Worm (Caenorhabditis elegans) whole organism, L4 larva: ENCODE data around the gene pmpl-1.
A peak's percentile ranks its signal among the peaks of the same experiment; 100 is the strongest.

Source experiments
- T20F7.1 ChIP-seq: fragments of 200-800 bp; sonication (Bioruptor generic); optimal IDR thresholded peaks from 2 replicates; lab custom pipeline; 2018; ENCODE audit warnings: mild to moderate bottlenecking, missing genetic modification characterization, missing compliant biosample characterization
- Y105C5A.15 ChIP-seq: fragments of 200-800 bp; sonication (Bioruptor generic); IDR thresholded peaks from 2 replicates; pipeline ENCODE4 v1.3.6; 2022; ENCODE audit warnings: missing genetic modification characterization, missing compliant biosample characterization
- Y48G9A.11 ChIP-seq: fragments of 200-800 bp; sonication (Bioruptor generic); IDR thresholded peaks from 2 replicates; pipeline ENCODE4 v1.3.6; 2022; ENCODE audit warnings: missing genetic modification reagents, missing genetic modification characterization, missing compliant biosample characterization
- Y5F2A.4 ChIP-seq: fragments of 200-800 bp; sonication (Bioruptor generic); optimal IDR thresholded peaks from 2 replicates; lab custom pipeline; 2018; ENCODE audit warnings: mild to moderate bottlenecking, missing genetic modification characterization, missing compliant biosample characterization
- Y75B8A.6 ChIP-seq: fragments of 200-800 bp; sonication (Bioruptor generic); IDR thresholded peaks from 2 replicates; pipeline ENCODE4 v1.3.6; 2022; ENCODE audit warnings: missing genetic modification reagents, missing genetic modification characterization, missing compliant biosample characterization
- attf-4 ChIP-seq: sonication (generic microtip); optimal IDR thresholded peaks from 3 replicates; lab custom pipeline; 2017; ENCODE audit warnings: missing biosample characterization, missing genetic modification characterization
- ceh-20 ChIP-seq: fragments of 200-800 bp; sonication (Bioruptor generic); IDR thresholded peaks from 2 replicates; pipeline ENCODE4 v1.3.6; 2022; ENCODE audit warnings: missing genetic modification reagents, missing genetic modification characterization, missing compliant biosample characterization
- cey-2 ChIP-seq: sonication (generic microtip); optimal IDR thresholded peaks from 3 replicates; lab custom pipeline; 2017; ENCODE audit warnings: missing genetic modification characterization, mild to moderate bottlenecking, missing compliant biosample characterization, antibody characterized with exemption, borderline replicate concordance; ENCODE audit not compliant: insufficient read depth
- ctbp-1 ChIP-seq: fragments of 200-800 bp; sonication (Bioruptor generic); IDR thresholded peaks from 2 replicates; pipeline ENCODE4 v1.3.6; 2022; ENCODE audit warnings: missing genetic modification reagents, missing genetic modification characterization, missing compliant biosample characterization
- daf-16 ChIP-seq, 3 experiments: sonication (generic microtip); optimal IDR thresholded peaks; 2 replicates each; lab custom pipeline; 2016 to 2017; ENCODE audit warnings: missing genetic modification characterization in 3 of 3, missing genetic modification reagents in 3 of 3, mild to moderate bottlenecking in 2 of 3, missing compliant biosample characterization in 2 of 3, missing biosample characterization in 1 of 3, moderate library complexity in 1 of 3
- daf-19 ChIP-seq: fragments of 200-800 bp; sonication (Bioruptor generic); conservative IDR thresholded peaks from 2 replicates; pipeline ENCODE4 v1.3.6; 2022; ENCODE audit warnings: missing genetic modification characterization, missing compliant biosample characterization
- dmd-9 ChIP-seq: fragments of 200-800 bp; sonication (Bioruptor generic); IDR thresholded peaks from 2 replicates; pipeline ENCODE4 v1.3.6; 2022; ENCODE audit warnings: missing genetic modification reagents, missing genetic modification characterization, missing compliant biosample characterization
- dpl-1 ChIP-seq: fragments of 150-350 bp; optimal IDR thresholded peaks from 2 replicates; lab custom pipeline; 2014; ENCODE audit warnings: missing biosample characterization, missing genetic modification reagents, missing genetic modification characterization
- dve-1 ChIP-seq: sonication (generic microtip); optimal IDR thresholded peaks from 2 replicates; lab custom pipeline; 2017; ENCODE audit warnings: antibody characterized with exemption, mild to moderate bottlenecking, missing genetic modification characterization, missing compliant biosample characterization; ENCODE audit not compliant: insufficient read depth
- egl-27 ChIP-seq: sonication (generic microtip); optimal IDR thresholded peaks from 3 replicates; lab custom pipeline; 2017; ENCODE audit warnings: missing biosample characterization, missing genetic modification reagents, missing genetic modification characterization
- fkh-10 ChIP-seq: fragments of 150-350 bp; optimal IDR thresholded peaks from 2 replicates; lab custom pipeline; 2014; ENCODE audit warnings: missing biosample characterization, missing genetic modification reagents, missing genetic modification characterization
- hlh-11 ChIP-seq: fragments of 200-800 bp; sonication (Bioruptor generic); optimal IDR thresholded peaks from 2 replicates; lab custom pipeline; 2018; ENCODE audit warnings: mild to moderate bottlenecking, missing genetic modification characterization, missing compliant biosample characterization
- hmg-1.1 ChIP-seq: fragments of 200-800 bp; sonication (Bioruptor generic); IDR thresholded peaks from 2 replicates; pipeline ENCODE4 v1.3.6; 2022; ENCODE audit warnings: missing genetic modification reagents, missing genetic modification characterization, missing compliant biosample characterization
- lin-1 ChIP-seq: fragments of 200-800 bp; sonication (Bioruptor generic); IDR thresholded peaks from 2 replicates; pipeline ENCODE4 v1.3.6; 2022; ENCODE audit warnings: missing genetic modification reagents, missing genetic modification characterization, missing compliant biosample characterization
- lin-13 ChIP-seq: fragments of 150-350 bp; optimal IDR thresholded peaks from 2 replicates; lab custom pipeline; 2014; ENCODE audit warnings: missing biosample characterization, missing genetic modification reagents, missing genetic modification characterization
- lin-29 ChIP-seq: fragments of 200-800 bp; sonication (Bioruptor generic); IDR thresholded peaks from 2 replicates; pipeline ENCODE4 v1.3.6; 2022; ENCODE audit warnings: missing genetic modification reagents, missing genetic modification characterization, missing compliant biosample characterization
- lir-3 ChIP-seq: sonication (generic microtip); optimal IDR thresholded peaks from 2 replicates; lab custom pipeline; 2016; ENCODE audit warnings: mild to moderate bottlenecking, missing genetic modification characterization, missing compliant biosample characterization
- lsy-2 ChIP-seq, 2 experiments: fragments of 150-350 bp in 1 of 2; sonication (generic microtip) in 1 of 2; optimal IDR thresholded peaks; 2 replicates each; lab custom pipeline; 2014 to 2017; ENCODE audit warnings: missing biosample characterization in 2 of 2, missing genetic modification characterization in 2 of 2
- mdl-1 ChIP-seq, 2 experiments: fragments of 150-350 bp in 1 of 2; sonication (generic microtip) in 1 of 2; optimal IDR thresholded peaks; 2 replicates each; lab custom pipeline; 2014 to 2017; ENCODE audit warnings: missing biosample characterization in 2 of 2, missing genetic modification characterization in 2 of 2
- mdt-29 ChIP-seq: fragments of 200-800 bp; sonication (Bioruptor generic); IDR thresholded peaks from 2 replicates; pipeline ENCODE4 v1.3.6; 2022; ENCODE audit warnings: missing genetic modification reagents, missing genetic modification characterization, missing compliant biosample characterization
- mep-1 ChIP-seq: fragments of 150-350 bp; sonication (generic microtip); optimal IDR thresholded peaks from 3 replicates; lab custom pipeline; 2014; ENCODE audit warnings: missing biosample characterization, missing genetic modification characterization
- mes-2 ChIP-seq: sonication (generic microtip); optimal IDR thresholded peaks from 2 replicates; lab custom pipeline; 2016; ENCODE audit warnings: missing genotype, mild to moderate bottlenecking, missing genetic modification characterization, missing compliant biosample characterization; ENCODE audit not compliant: poor library complexity, severe bottlenecking
- nhr-10 ChIP-seq: fragments of 150-350 bp; optimal IDR thresholded peaks from 2 replicates; lab custom pipeline; 2014; ENCODE audit warnings: missing biosample characterization, missing genetic modification characterization
- nhr-102 ChIP-seq: sonication (generic microtip); optimal IDR thresholded peaks from 2 replicates; lab custom pipeline; 2016; ENCODE audit warnings: mild to moderate bottlenecking, missing genetic modification characterization, moderate library complexity, missing compliant biosample characterization
- nhr-111 ChIP-seq: fragments of 200-800 bp; sonication (Bioruptor generic); optimal IDR thresholded peaks from 2 replicates; lab custom pipeline; 2018; ENCODE audit warnings: mild to moderate bottlenecking, missing genetic modification characterization, missing compliant biosample characterization
- nhr-25 ChIP-seq: sonication (generic microtip); optimal IDR thresholded peaks from 2 replicates; lab custom pipeline; 2017; ENCODE audit warnings: missing genetic modification characterization, mild to moderate bottlenecking, missing compliant biosample characterization, antibody characterized with exemption, moderate library complexity, borderline replicate concordance; ENCODE audit not compliant: insufficient read depth
- nhr-28 ChIP-seq: fragments of 150-350 bp; optimal IDR thresholded peaks from 2 replicates; lab custom pipeline; 2014; ENCODE audit warnings: missing biosample characterization, missing genetic modification characterization
- nhr-48 ChIP-seq: sonication (generic microtip); optimal IDR thresholded peaks from 2 replicates; lab custom pipeline; 2016; ENCODE audit warnings: mild to moderate bottlenecking, missing genetic modification characterization, missing compliant biosample characterization
- nhr-76 ChIP-seq: fragments of 150-350 bp; optimal IDR thresholded peaks from 2 replicates; lab custom pipeline; 2014; ENCODE audit warnings: missing biosample characterization, missing genetic modification characterization
- nhr-77 ChIP-seq: fragments of 150-350 bp; optimal IDR thresholded peaks from 2 replicates; lab custom pipeline; 2014; ENCODE audit warnings: missing biosample characterization, missing genetic modification characterization
- pha-4 ChIP-seq, 2 experiments: fragments of 150-350 bp in 1 of 2; fragments of 200-800 bp in 1 of 2; sonication (Bioruptor generic) in 1 of 2; IDR thresholded peaks in 1 of 2; optimal IDR thresholded peaks in 1 of 2; 2 replicates each; pipeline versions ENCODE4 v1.3.6 to Lab custom; 2014 to 2022; ENCODE audit warnings: missing genetic modification characterization in 2 of 2, missing genetic modification reagents in 2 of 2, missing biosample characterization in 1 of 2, missing compliant biosample characterization in 1 of 2
- php-3 ChIP-seq: fragments of 200-800 bp; sonication (Bioruptor generic); IDR thresholded peaks from 2 replicates; pipeline ENCODE4 v1.3.6; 2022; ENCODE audit warnings: missing genetic modification reagents, missing genetic modification characterization, missing compliant biosample characterization
- pqm-1 ChIP-seq: sonication (generic microtip); optimal IDR thresholded peaks from 2 replicates; lab custom pipeline; 2017; ENCODE audit warnings: missing biosample characterization, missing genetic modification characterization
- sdz-12 ChIP-seq: fragments of 200-800 bp; sonication (Bioruptor generic); optimal IDR thresholded peaks from 2 replicates; lab custom pipeline; 2018; ENCODE audit warnings: mild to moderate bottlenecking, missing genetic modification characterization, missing compliant biosample characterization
- set-16 ChIP-seq: fragments of 200-800 bp; sonication (Bioruptor generic); IDR thresholded peaks from 2 replicates; pipeline ENCODE4 v1.3.6; 2022; ENCODE audit warnings: missing genetic modification reagents, missing genetic modification characterization, missing compliant biosample characterization
- snpc-1.2 ChIP-seq: fragments of 200-800 bp; sonication (Bioruptor generic); IDR thresholded peaks from 2 replicates; pipeline ENCODE4 v1.3.6; 2022; ENCODE audit warnings: missing genetic modification reagents, missing genetic modification characterization, missing compliant biosample characterization
- tra-1 ChIP-seq: fragments of 200-800 bp; sonication (Bioruptor generic); IDR thresholded peaks from 2 replicates; pipeline ENCODE4 v1.3.6; 2022; ENCODE audit warnings: missing genetic modification reagents, missing genetic modification characterization, missing compliant biosample characterization
- unc-130 ChIP-seq: sonication (generic microtip); optimal IDR thresholded peaks from 2 replicates; lab custom pipeline; 2016; ENCODE audit warnings: missing genetic modification reagents, missing genetic modification characterization, missing compliant biosample characterization
- unc-62 ChIP-seq, 3 experiments: fragments of 150-350 bp in 1 of 3; sonication (generic microtip); optimal IDR thresholded peaks in 2 of 3; peaks in 1 of 3; 1 replicate in 1 of 3; 2 replicates in 2 of 3; lab custom pipeline; 2014 to 2017; ENCODE audit warnings: missing biosample characterization in 3 of 3, missing genetic modification characterization in 3 of 3, missing genetic modification reagents in 3 of 3, missing genotype in 1 of 3
- zag-1 ChIP-seq: fragments of 150-350 bp; optimal IDR thresholded peaks from 2 replicates; lab custom pipeline; 2014; ENCODE audit warnings: missing biosample characterization, missing genetic modification characterization
- zfp-2 ChIP-seq: sonication (generic microtip); optimal IDR thresholded peaks from 2 replicates; lab custom pipeline; 2016; ENCODE audit warnings: mild to moderate bottlenecking, missing genetic modification characterization, missing compliant biosample characterization
- zfp-3 ChIP-seq: fragments of 200-800 bp; sonication (Bioruptor generic); conservative IDR thresholded peaks from 2 replicates; pipeline ENCODE4 v1.3.6; 2022; ENCODE audit warnings: missing genetic modification reagents, missing genetic modification characterization, missing compliant biosample characterization
- zip-11 ChIP-seq: fragments of 200-800 bp; sonication (Bioruptor generic); IDR thresholded peaks from 2 replicates; pipeline ENCODE4 v1.3.6; 2022; ENCODE audit warnings: missing genetic modification characterization, missing compliant biosample characterization
- zip-2 ChIP-seq: fragments of 150-350 bp; optimal IDR thresholded peaks from 2 replicates; lab custom pipeline; 2014; ENCODE audit warnings: missing biosample characterization, missing genetic modification characterization

pmpl-1 gene

ce11 chrX:3829605-3830004, 41.8 kb downstream of the pmpl-1 start:
- peak; percentile 96 for TF ChIP-seq nhr-28
- TF ChIP-seq mes-2: peak; percentile 25
- no peak for TF ChIP-seq sdz-12 (GFP tag; lab: Kevin White, UChicago)
- peak; percentile 93 for TF ChIP-seq nhr-77
- no peak for TF ChIP-seq nhr-10 (tag; lab: Kevin White, UChicago)
- no peak for TF ChIP-seq cey-2 (tag; lab: Kevin White, UChicago)
- TF ChIP-seq lsy-2 (tag; optimal IDR thresholded peaks at IDR 0.05; lab: Kevin White, UChicago): peak in 1 of 2 experiments; percentile 37
- no peak for TF ChIP-seq nhr-25
- TF ChIP-seq pqm-1 (tag; lab: Kevin White, UChicago): peak; percentile 98
- TF ChIP-seq Y75B8A.6: no peak
- TF ChIP-seq dmd-9: no peak
- TF ChIP-seq zfp-2 (tag; lab: Kevin White, UChicago): no peak
- peak; percentile 47 for TF ChIP-seq T20F7.1
- no peak for TF ChIP-seq Y48G9A.11 (GFP tag; lab: Robert Waterston, UW)
- TF ChIP-seq ctbp-1: no peak
- no peak for TF ChIP-seq ceh-20
- peak; percentile 52 for TF ChIP-seq nhr-102
- peak in 1 of 2 experiments; percentile 19 for TF ChIP-seq mdl-1 (tag; optimal IDR thresholded peaks at IDR 0.05; lab: Kevin White, UChicago)
- TF ChIP-seq attf-4 (tag; lab: Kevin White, UChicago): no peak
- peak; percentile 68 for TF ChIP-seq nhr-48 (tag; lab: Kevin White, UChicago)
- no peak for TF ChIP-seq nhr-76 (tag; lab: Kevin White, UChicago)
- no peak for TF ChIP-seq dpl-1 (GFP tag; lab: Kevin White, UChicago)
- TF ChIP-seq Y5F2A.4 (GFP tag; lab: Kevin White, UChicago): no peak
- peak; percentile 50; the same call in 1 of the 2 replicates for TF ChIP-seq tra-1 (GFP tag; lab: Robert Waterston, UW)
- TF ChIP-seq snpc-1.2: no peak
- peak in 1 of 2 experiments; percentile 18 for TF ChIP-seq daf-16 (GFP tag; optimal IDR thresholded peaks at IDR 0.05; lab: Kevin White, UChicago)
- peak; percentile 100 for TF ChIP-seq daf-16 (tag; optimal IDR thresholded peaks at IDR 0.05; lab: Kevin White, UChicago)
- TF ChIP-seq lir-3 (tag; lab: Kevin White, UChicago): no peak
- peak; percentile 86 for TF ChIP-seq hlh-11 (tag; lab: Kevin White, UChicago)
- TF ChIP-seq php-3 (GFP tag; lab: Robert Waterston, UW): peak; percentile 63; the same call in 1 of the 2 replicates
- no peak for TF ChIP-seq hmg-1.1 (GFP tag; lab: Robert Waterston, UW)
- no peak for TF ChIP-seq pha-4 (GFP tag; IDR thresholded peaks at IDR 0.05; lab: Robert Waterston, UW)
- TF ChIP-seq pha-4 (tag; optimal IDR thresholded peaks at IDR 0.05; lab: Kevin White, UChicago): peak; percentile 29
- TF ChIP-seq fkh-10 (GFP tag; lab: Kevin White, UChicago): no peak
- 0 out of 2 replicates have a peak, but pooled peaks have one; percentile 28 for TF ChIP-seq lin-1 (GFP tag; lab: Robert Waterston, UW)
- TF ChIP-seq zip-11 (GFP tag; lab: Robert Waterston, UW): no peak
- TF ChIP-seq zag-1 (tag; lab: Kevin White, UChicago): no peak
- peak in 1 of 2 experiments; percentile 23 for TF ChIP-seq unc-62 (GFP tag; optimal IDR thresholded peaks at IDR 0.05 in 1 of 2; lab: Kevin White, UChicago)
- no peak for TF ChIP-seq unc-62 (tag; optimal IDR thresholded peaks at IDR 0.05; lab: Kevin White, UChicago)
- TF ChIP-seq zip-2 (tag; lab: Kevin White, UChicago): no peak
- TF ChIP-seq egl-27 (tag; lab: Kevin White, UChicago): no peak
- no peak for TF ChIP-seq unc-130
- no peak for TF ChIP-seq lin-13 (GFP tag; lab: Kevin White, UChicago)
- TF ChIP-seq mep-1 (tag; lab: Kevin White, UChicago): peak; percentile 55
- TF ChIP-seq Y105C5A.15 (GFP tag; lab: Robert Waterston, UW): no peak
- peak; percentile 96 for TF ChIP-seq dve-1 (tag; lab: Kevin White, UChicago)
- TF ChIP-seq mdt-29 (GFP tag; lab: Robert Waterston, UW): no peak
- no peak for TF ChIP-seq set-16
- TF ChIP-seq lin-29: no peak
- TF ChIP-seq zfp-3 (GFP tag; lab: Robert Waterston, UW): no peak
- TF ChIP-seq nhr-111 (GFP tag; lab: Kevin White, UChicago): no peak
- TF ChIP-seq daf-19 (GFP tag; lab: Robert Waterston, UW): no peak
